Worm (Caenorhabditis elegans) whole organism, young adult: Measurements from ENCODE around the gene tax-6.
A peak's percentile ranks its signal among the peaks of the same experiment; 100 is the strongest.

Source experiments
- B0336.3 ChIP-seq: fragments of 200-800 bp; sonication (Bioruptor generic); IDR thresholded peaks from 2 replicates; pipeline ENCODE4 v1.3.6; 2022; ENCODE audit warnings: missing genetic modification characterization, missing compliant biosample characterization
- D2030.7 ChIP-seq: fragments of 200-800 bp; sonication (Bioruptor generic); IDR thresholded peaks from 2 replicates; pipeline ENCODE4 v1.3.6; 2022; ENCODE audit warnings: missing genetic modification reagents, missing genetic modification characterization, missing compliant biosample characterization
- F33H1.4 ChIP-seq: fragments of 200-800 bp; sonication (Bioruptor generic); IDR thresholded peaks from 2 replicates; pipeline ENCODE4 v1.3.6; 2022; ENCODE audit warnings: missing genetic modification reagents, missing genetic modification characterization, missing compliant biosample characterization
- F39B2.1 ChIP-seq: fragments of 200-800 bp; sonication (Bioruptor generic); IDR thresholded peaks from 2 replicates; pipeline ENCODE4 v1.3.6; 2022; ENCODE audit warnings: missing genetic modification reagents, missing genetic modification characterization, missing compliant biosample characterization
- K11D2.4 ChIP-seq: fragments of 200-800 bp; sonication (Bioruptor generic); IDR thresholded peaks from 2 replicates; pipeline ENCODE4 v1.3.6; 2022; ENCODE audit warnings: missing genetic modification reagents, missing genetic modification characterization, missing compliant biosample characterization
- T07F8.4 ChIP-seq: sonication (generic microtip); optimal IDR thresholded peaks from 2 replicates; lab custom pipeline; 2016; ENCODE audit warnings: mild to moderate bottlenecking, missing genetic modification characterization, moderate library complexity, missing compliant biosample characterization
- attf-3 ChIP-seq: fragments of 200-800 bp; sonication (Bioruptor generic); conservative IDR thresholded peaks from 2 replicates; pipeline ENCODE4 v1.3.6; 2022; ENCODE audit warnings: missing genetic modification reagents, missing genetic modification characterization, missing compliant biosample characterization
- bed-1 ChIP-seq: fragments of 200-800 bp; sonication (Bioruptor generic); IDR thresholded peaks from 2 replicates; pipeline ENCODE4 v1.3.6; 2022; ENCODE audit warnings: missing genetic modification reagents, missing genetic modification characterization, missing compliant biosample characterization
- cebp-1 ChIP-seq, 2 experiments: fragments of 200-800 bp in 1 of 2; sonication (Bioruptor generic) in 1 of 2; sonication (generic microtip) in 1 of 2; IDR thresholded peaks in 1 of 2; optimal IDR thresholded peaks in 1 of 2; 2 replicates each; pipeline versions ENCODE4 v1.3.6 to Lab custom; 2017 to 2022; ENCODE audit warnings: missing compliant biosample characterization in 2 of 2, missing genetic modification characterization in 2 of 2, mild to moderate bottlenecking in 1 of 2, missing genetic modification reagents in 1 of 2, moderate library complexity in 1 of 2
- cebp-2 ChIP-seq: fragments of 200-800 bp; sonication (Bioruptor generic); IDR thresholded peaks from 2 replicates; pipeline ENCODE4 v1.3.6; 2022; ENCODE audit warnings: missing genetic modification characterization, missing compliant biosample characterization
- ceh-40 ChIP-seq: fragments of 200-800 bp; sonication (Bioruptor generic); IDR thresholded peaks from 2 replicates; pipeline ENCODE4 v1.3.6; 2022; ENCODE audit warnings: missing genetic modification characterization, missing compliant biosample characterization
- ceh-58 ChIP-seq: fragments of 200-800 bp; sonication (Bioruptor generic); IDR thresholded peaks from 2 replicates; pipeline ENCODE4 v1.3.6; 2022; ENCODE audit warnings: missing genetic modification characterization, missing compliant biosample characterization
- ceh-91 ChIP-seq: fragments of 200-800 bp; sonication (Bioruptor generic); IDR thresholded peaks from 2 replicates; pipeline ENCODE4 v1.3.6; 2022; ENCODE audit warnings: missing genetic modification reagents, missing genetic modification characterization, missing compliant biosample characterization
- dpff-1 ChIP-seq: sonication (generic microtip); optimal IDR thresholded peaks from 2 replicates; lab custom pipeline; 2017; ENCODE audit warnings: mild to moderate bottlenecking, missing genetic modification characterization, missing compliant biosample characterization
- egl-18 ChIP-seq: fragments of 200-800 bp; sonication (Bioruptor generic); IDR thresholded peaks from 2 replicates; pipeline ENCODE4 v1.3.6; 2022; ENCODE audit warnings: missing genetic modification reagents, missing genetic modification characterization, missing compliant biosample characterization
- ets-4 ChIP-seq: fragments of 200-800 bp; sonication (Bioruptor generic); optimal IDR thresholded peaks from 2 replicates; lab custom pipeline; 2018; ENCODE audit warnings: mild to moderate bottlenecking, missing genetic modification characterization, missing compliant biosample characterization
- hmg-20 ChIP-seq: fragments of 200-800 bp; sonication (Bioruptor generic); IDR thresholded peaks from 2 replicates; pipeline ENCODE4 v1.3.6; 2022; ENCODE audit warnings: missing genetic modification reagents, missing genetic modification characterization, missing compliant biosample characterization
- let-526 ChIP-seq: fragments of 200-800 bp; sonication (Bioruptor generic); IDR thresholded peaks from 2 replicates; pipeline ENCODE4 v1.3.6; 2022; ENCODE audit warnings: missing genetic modification reagents, missing genetic modification characterization, missing compliant biosample characterization
- let-607 ChIP-seq, 2 experiments: fragments of 200-800 bp in 1 of 2; sonication (Bioruptor generic) in 1 of 2; sonication (generic microtip) in 1 of 2; optimal IDR thresholded peaks; 2 replicates each; lab custom pipeline; 2016 to 2018; ENCODE audit warnings: mild to moderate bottlenecking in 2 of 2, missing compliant biosample characterization in 2 of 2, missing genetic modification characterization in 2 of 2, moderate library complexity in 2 of 2, missing genotype in 1 of 2
- lin-54 ChIP-seq: fragments of 200-800 bp; sonication (Bioruptor generic); optimal IDR thresholded peaks from 2 replicates; lab custom pipeline; 2018; ENCODE audit warnings: mild to moderate bottlenecking, missing genetic modification characterization, missing compliant biosample characterization
- lir-1 ChIP-seq: fragments of 200-800 bp; sonication (Bioruptor generic); conservative IDR thresholded peaks from 2 replicates; pipeline ENCODE4 v1.3.6; 2022; ENCODE audit warnings: missing genetic modification reagents, missing genetic modification characterization, missing compliant biosample characterization
- lsl-1 ChIP-seq: fragments of 200-800 bp; sonication (Bioruptor generic); optimal IDR thresholded peaks from 2 replicates; lab custom pipeline; 2018; ENCODE audit warnings: mild to moderate bottlenecking, missing genetic modification characterization, moderate library complexity, missing compliant biosample characterization
- madf-10 ChIP-seq: sonication (generic microtip); optimal IDR thresholded peaks from 2 replicates; lab custom pipeline; 2016; ENCODE audit warnings: mild to moderate bottlenecking, missing genetic modification characterization, missing compliant biosample characterization
- madf-3 ChIP-seq: fragments of 200-800 bp; sonication (Bioruptor generic); IDR thresholded peaks from 2 replicates; pipeline ENCODE4 v1.3.6; 2022; ENCODE audit warnings: missing genetic modification reagents, missing genetic modification characterization, missing compliant biosample characterization
- madf-6 ChIP-seq: fragments of 200-800 bp; sonication (Bioruptor generic); IDR thresholded peaks from 2 replicates; pipeline ENCODE4 v1.3.6; 2022; ENCODE audit warnings: missing genetic modification reagents, missing genetic modification characterization, missing compliant biosample characterization
- madf-8 ChIP-seq: fragments of 200-800 bp; sonication (Bioruptor generic); conservative IDR thresholded peaks from 2 replicates; pipeline ENCODE4 v1.3.6; 2022; ENCODE audit warnings: missing genetic modification reagents, missing genetic modification characterization, missing compliant biosample characterization
- mxl-1 ChIP-seq: sonication (generic microtip); optimal IDR thresholded peaks from 2 replicates; lab custom pipeline; 2016; ENCODE audit warnings: missing genetic modification characterization, missing compliant biosample characterization
- nfya-1 ChIP-seq: sonication (generic microtip); optimal IDR thresholded peaks from 2 replicates; lab custom pipeline; 2017; ENCODE audit warnings: antibody characterized with exemption, missing compliant biosample characterization, missing genetic modification characterization, borderline replicate concordance; ENCODE audit not compliant: insufficient read depth
- nhr-80 ChIP-seq: sonication (generic microtip); optimal IDR thresholded peaks from 2 replicates; lab custom pipeline; 2016; ENCODE audit warnings: missing genetic modification characterization, missing compliant biosample characterization
- nhr-90 ChIP-seq: sonication (generic microtip); optimal IDR thresholded peaks from 2 replicates; lab custom pipeline; 2016; ENCODE audit warnings: missing genotype, mild to moderate bottlenecking, missing genetic modification characterization, missing compliant biosample characterization
- pha-4 ChIP-seq: fragments of 150-350 bp; sonication (generic microtip); optimal IDR thresholded peaks from 2 replicates; lab custom pipeline; 2014; ENCODE audit warnings: missing biosample characterization, missing genetic modification reagents, missing genetic modification characterization
- repo-1 ChIP-seq: sonication (generic microtip); optimal IDR thresholded peaks from 2 replicates; lab custom pipeline; 2017; ENCODE audit warnings: mild to moderate bottlenecking, missing genetic modification characterization, missing compliant biosample characterization
- snpc-1.3 ChIP-seq: sonication (generic microtip); optimal IDR thresholded peaks from 2 replicates; lab custom pipeline; 2017; ENCODE audit warnings: missing genetic modification characterization, mild to moderate bottlenecking, missing compliant biosample characterization, antibody characterized with exemption, moderate library complexity, missing genotype, missing genetic modification reagents; ENCODE audit not compliant: insufficient read depth
- snpc-4 ChIP-seq, 5 experiments: fragments of 150-350 bp in 1 of 5; sonication (generic microtip) in 4 of 5; optimal IDR thresholded peaks; 2 replicates each; lab custom pipeline; 2014 to 2018; ENCODE audit warnings: missing genetic modification characterization in 5 of 5, missing biosample characterization in 3 of 5, antibody characterized with exemption in 2 of 5, mild to moderate bottlenecking in 2 of 5, missing compliant biosample characterization in 2 of 5, missing genotype in 2 of 5, moderate library complexity in 2 of 5, missing genetic modification reagents in 1 of 5
- unc-130 ChIP-seq: sonication (generic microtip); optimal IDR thresholded peaks from 2 replicates; lab custom pipeline; 2016; ENCODE audit warnings: missing genetic modification reagents, missing genetic modification characterization, missing compliant biosample characterization
- unc-62 ChIP-seq: fragments of 150-350 bp; optimal IDR thresholded peaks from 2 replicates; lab custom pipeline; 2014; ENCODE audit warnings: missing biosample characterization, missing genetic modification reagents, missing genetic modification characterization
- xnd-1 ChIP-seq: sonication (generic microtip); optimal IDR thresholded peaks from 2 replicates; lab custom pipeline; 2016; ENCODE audit warnings: missing genotype, missing genetic modification reagents, missing genetic modification characterization, missing compliant biosample characterization
- ztf-22 ChIP-seq: fragments of 200-800 bp; sonication (Bioruptor generic); optimal IDR thresholded peaks from 2 replicates; lab custom pipeline; 2018; ENCODE audit warnings: mild to moderate bottlenecking, missing genetic modification characterization, moderate library complexity, missing compliant biosample characterization
- ztf-3 ChIP-seq: fragments of 200-800 bp; sonication (Bioruptor generic); optimal IDR thresholded peaks from 2 replicates; lab custom pipeline; 2018; ENCODE audit warnings: mild to moderate bottlenecking, missing genetic modification characterization, missing compliant biosample characterization

Gene tax-6

DNA sequence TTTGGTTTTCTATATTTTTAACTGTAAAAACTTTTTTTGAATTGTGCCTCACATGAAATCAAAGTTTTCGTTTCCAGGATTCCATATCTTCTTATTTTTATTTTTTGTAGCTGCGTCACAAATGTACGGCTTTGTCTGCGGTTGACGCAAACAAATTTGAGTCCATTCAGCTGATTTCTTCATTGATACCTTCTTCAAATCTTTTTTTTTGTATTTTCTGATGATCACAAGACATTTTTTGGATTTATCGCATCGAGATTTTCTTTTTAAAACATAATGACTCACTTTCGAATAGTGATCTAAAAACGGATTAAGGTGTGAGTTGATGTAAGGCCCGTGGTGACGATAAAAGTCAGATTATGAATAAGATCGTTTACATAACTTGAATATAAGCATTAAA is 17.3 kb upstream of the tax-6 start:
- TF ChIP-seq ztf-3, result no peak
- TF ChIP-seq dpff-1, result no peak
- TF ChIP-seq ceh-40 (GFP tag; lab: Robert Waterston, UW), result no peak

DNA sequence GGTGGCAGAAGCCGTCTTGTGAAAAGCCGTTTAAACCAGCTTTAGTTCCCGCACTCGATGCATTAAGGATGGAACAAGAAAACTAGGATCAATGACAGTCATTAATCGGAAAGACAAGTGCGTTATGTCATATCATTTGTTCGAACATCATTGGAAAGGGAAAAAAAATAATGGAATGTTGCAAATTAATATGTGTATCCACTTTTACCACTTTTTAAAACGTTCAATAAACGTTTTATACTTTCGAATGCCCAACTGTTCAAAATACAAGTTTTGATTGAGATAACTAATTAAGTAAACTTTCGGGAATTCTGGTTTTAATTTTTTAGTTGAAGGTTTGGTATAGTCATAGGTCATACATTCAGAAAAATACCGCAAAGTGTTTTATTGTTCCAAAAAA is 13.7 kb upstream of the tax-6 start, which contains the start of gene C02F4.4:
Gene C02F4.4, minus strand, starts transcription at position 101 of the 400 bp plus-strand sequence.
- TF ChIP-seq bed-1 (no peak), cebp-2 (GFP tag; lab: Robert Waterston, UW) (no peak), unc-130 (GFP tag; lab: Kevin White, UChicago) (no peak), attf-3 (GFP tag; lab: Robert Waterston, UW) (no peak), mxl-1 (tag; lab: Kevin White, UChicago) (no peak), egl-18 (no peak), lir-1 (GFP tag; lab: Robert Waterston, UW) (no peak), let-607 (tag; optimal IDR thresholded peaks at IDR 0.05; lab: Kevin White, UChicago) (no peak), pha-4 (tag; lab: Kevin White, UChicago) (no peak), K11D2.4 (no peak), T07F8.4 (tag; lab: Kevin White, UChicago) (no peak), D2030.7 (GFP tag; lab: Robert Waterston, UW) (no peak), madf-3 (GFP tag; lab: Robert Waterston, UW) (no peak), lin-54 (GFP tag; lab: Kevin White, UChicago) (no peak), nfya-1 (tag; lab: Kevin White, UChicago) (no peak), snpc-1.3 (no peak)

DNA sequence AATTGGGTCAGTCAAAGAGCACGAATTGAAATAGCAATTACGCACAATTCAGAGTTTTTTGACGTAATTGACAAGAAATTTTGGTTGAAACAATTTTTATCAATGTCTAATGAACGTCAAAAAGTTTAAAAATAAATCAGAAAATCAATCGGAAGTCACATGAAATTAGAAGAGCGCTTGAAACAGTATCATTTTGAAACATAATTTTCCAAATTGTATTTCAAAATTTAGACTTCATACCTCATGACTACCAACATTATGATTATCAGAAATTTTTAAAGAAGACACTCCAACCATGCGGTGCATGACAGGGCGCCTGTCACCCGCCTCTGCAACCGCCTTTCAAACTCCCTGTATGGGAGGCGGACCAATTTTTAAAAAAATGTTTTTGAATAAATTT is 11.9 kb upstream of the tax-6 start:
- TF ChIP-seq snpc-4 (GFP tag; optimal IDR thresholded peaks at IDR 0.05; lab: Kevin White, UChicago) (no peak), snpc-4 (tag; optimal IDR thresholded peaks at IDR 0.05; lab: Kevin White, UChicago) (no peak), let-526 (GFP tag; lab: Robert Waterston, UW) (no peak), ceh-58 (GFP tag; lab: Robert Waterston, UW) (no peak), madf-8 (GFP tag; lab: Robert Waterston, UW) (no peak), repo-1 (tag; lab: Kevin White, UChicago) (no peak), F33H1.4 (GFP tag; lab: Robert Waterston, UW) (no peak), ets-4 (GFP tag; lab: Kevin White, UChicago) (no peak), B0336.3 (GFP tag; lab: Robert Waterston, UW) (no peak), madf-6 (GFP tag; lab: Robert Waterston, UW) (no peak), unc-62 (GFP tag; lab: Kevin White, UChicago) (peak; percentile 56), F39B2.1 (no peak), cebp-1 (GFP tag; IDR thresholded peaks at IDR 0.05; lab: Robert Waterston, UW) (no peak), cebp-1 (tag; optimal IDR thresholded peaks at IDR 0.05; lab: Kevin White, UChicago) (peak; percentile 57), xnd-1 (no peak), ztf-22 (GFP tag; lab: Kevin White, UChicago) (no peak), hmg-20 (no peak), nhr-80 (peak; percentile 57), lsl-1 (GFP tag; lab: Kevin White, UChicago) (no peak), nhr-90 (tag; lab: Kevin White, UChicago) (no peak), madf-10 (no peak), ceh-91 (no peak)
